Fruit fly (Drosophila melanogaster): ENCODE data around the gene CG5953.

Gene CG5953

DNA sequence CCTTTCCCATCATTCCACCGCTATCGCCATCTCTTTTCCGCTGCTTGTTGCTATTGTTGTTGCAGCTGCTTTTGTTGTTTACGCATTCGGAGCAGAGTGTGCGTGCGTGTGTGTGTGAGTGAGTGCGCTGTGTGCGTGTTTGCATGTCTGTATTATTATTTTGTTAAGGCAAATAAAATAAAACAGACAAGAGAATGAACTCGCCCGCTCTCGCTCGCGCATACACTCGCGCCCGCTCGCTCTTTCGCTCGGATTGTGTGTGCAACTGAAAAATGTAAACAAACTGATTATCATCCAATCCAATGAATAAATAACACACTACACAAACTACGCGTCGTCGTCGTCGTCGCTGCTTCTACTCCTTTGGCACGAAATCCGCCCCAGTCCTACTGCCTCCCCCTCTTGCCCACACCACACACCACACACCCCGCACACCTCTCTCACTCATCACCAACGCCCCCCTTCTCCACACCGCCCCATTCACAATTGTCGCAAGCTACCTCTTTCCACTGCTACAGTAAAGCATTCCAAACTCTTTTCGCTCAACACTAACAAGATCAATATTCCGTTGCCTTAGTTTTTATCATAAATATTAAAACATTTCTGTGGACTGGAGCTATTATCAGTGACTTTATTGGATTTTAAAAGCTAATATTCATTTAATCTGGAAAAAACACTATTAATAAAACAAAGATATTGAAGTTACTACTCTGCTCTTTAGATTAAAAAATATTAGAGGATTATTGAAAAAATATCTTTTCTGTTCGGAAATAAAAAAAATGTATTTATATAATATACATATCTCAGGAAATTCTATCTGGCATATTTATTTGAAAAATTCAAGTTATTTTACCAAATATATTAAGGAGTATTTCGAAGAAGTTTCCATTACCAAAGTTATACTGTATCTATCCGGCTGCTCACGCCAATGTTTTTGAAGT, 11.1 kb downstream of the CG5953 start (continued):
- TF ChIP-seq TFAM (GFP tag; optimal IDR thresholded peaks at IDR 0.05) (peak; percentile 90), CG30431 (GFP tag; optimal IDR thresholded peaks at IDR 0.05) (peak; percentile 56), CG1602 (GFP tag; optimal IDR thresholded peaks at IDR 0.05) (peak; percentile 67), CG4617 (GFP tag; optimal IDR thresholded peaks at IDR 0.05; ENCODE audit: borderline replicate concordance) (peak; percentile 34), fd64A (GFP tag; optimal IDR thresholded peaks at IDR 0.05) (peak; percentile 99), CG18619 (GFP tag; optimal IDR thresholded peaks at IDR 0.05) (peak; percentile 86), ken (GFP tag; IDR thresholded peaks at IDR 0.05) (peak; percentile 74; the same call in 2 of the 3 replicates), danr (GFP tag; IDR thresholded peaks at IDR 0.05) (peak; percentile 34; the same call in 1 of the 2 replicates), CG12769 (tag; optimal IDR thresholded peaks at IDR 0.05) (peak; percentile 91), cad (GFP tag; optimal IDR thresholded peaks at IDR 0.05) (no peak), CG18764 (GFP tag; optimal IDR thresholded peaks at IDR 0.05) (peak; percentile 75), CG34376 (GFP tag; optimal IDR thresholded peaks at IDR 0.05) (peak; percentile 90), CG13287 (GFP tag; IDR thresholded peaks at IDR 0.05; ENCODE audit: partially characterized antibody) (peak; percentile 36; the same call in 1 of the 2 replicates), Lim3 (GFP tag; IDR thresholded peaks at IDR 0.05) (no peak), crc (GFP tag; optimal IDR thresholded peaks at IDR 0.05) (peak; percentile 59), CG33557 (GFP tag; optimal IDR thresholded peaks at IDR 0.05) (peak; percentile 95), CG32772 (GFP tag; IDR thresholded peaks at IDR 0.05) (no peak; the same call in 1 of the 2 replicates), tap (tag; optimal IDR thresholded peaks at IDR 0.05) (peak; percentile 78), tna (GFP tag; IDR thresholded peaks at IDR 0.05; ENCODE audit: partially characterized antibody) (no peak), NfI (GFP tag; optimal IDR thresholded peaks at IDR 0.05) (peak; percentile 25), CG11696 (GFP tag; IDR thresholded peaks at IDR 0.05) (peak; percentile 76), disco-r (GFP tag; optimal IDR thresholded peaks at IDR 0.05) (peak; percentile 72), CG7271 (tag; optimal IDR thresholded peaks at IDR 0.05) (peak; percentile 94), ab (GFP tag; optimal IDR thresholded peaks at IDR 0.05) (peak; percentile 37), Doc3 (GFP tag; IDR thresholded peaks at IDR 0.05; ENCODE audit: partially characterized antibody) (no peak), MESR4 (GFP tag; optimal IDR thresholded peaks at IDR 0.05) (peak; percentile 16), CG5953 (GFP tag; IDR thresholded peaks at IDR 0.05) (0 out of 2 replicates have a peak, but pooled peaks have one; percentile 46), rib (GFP tag; IDR thresholded peaks at IDR 0.05) (peak; percentile 68; the same call in 1 of the 2 replicates), caup (GFP tag; optimal IDR thresholded peaks at IDR 0.05; ENCODE audit: severe bottlenecking) (peak; percentile 90), Max (GFP tag; optimal IDR thresholded peaks at IDR 0.05) (peak; percentile 40), mld (GFP tag; IDR thresholded peaks at IDR 0.05; ENCODE audit: partially characterized antibody) (no peak), crol (GFP tag; IDR thresholded peaks at IDR 0.05) (peak; percentile 99), Doc2 (GFP tag; IDR thresholded peaks at IDR 0.05) (no peak), pum (GFP tag; optimal IDR thresholded peaks at IDR 0.05) (peak; percentile 68), CG4854 (GFP tag; optimal IDR thresholded peaks at IDR 0.05) (peak; percentile 57), CG8944 (GFP tag; optimal IDR thresholded peaks at IDR 0.05) (peak; percentile 76), NK7.1 (GFP tag; optimal IDR thresholded peaks at IDR 0.05) (peak; percentile 87), CG9215 (GFP tag; IDR thresholded peaks at IDR 0.05) (no peak), gce (GFP tag; IDR thresholded peaks at IDR 0.05) (peak; percentile 80; the same call in 2 of the 3 replicates), hkb (optimal IDR thresholded peaks at IDR 0.05) (no peak), hkb (GFP tag; IDR thresholded peaks at IDR 0.05) (peak; percentile 88; the same call in 1 of the 2 replicates), CG14050 (GFP tag; IDR thresholded peaks at IDR 0.05) (peak; percentile 31; the same call in 1 of the 3 replicates), Hr78 (GFP tag; optimal IDR thresholded peaks at IDR 0.05) (peak in 1 of 2 experiments; percentile 83), vvl (GFP tag; IDR thresholded peaks at IDR 0.05) (peak; percentile 89), CG9797 (GFP tag; optimal IDR thresholded peaks at IDR 0.05) (peak; percentile 54), CG3163 (GFP tag; optimal IDR thresholded peaks at IDR 0.05) (peak; percentile 94), da (GFP tag; optimal IDR thresholded peaks at IDR 0.05) (peak; percentile 91), CG43689 (GFP tag; IDR thresholded peaks at IDR 0.05) (0 out of 2 replicates have a peak, but pooled peaks have one; percentile 28)
